Fruit fly (Drosophila melanogaster) whole organism, embryonic: ENCODE data around the gene Gr97a.

Experiments
- Bdp1 ChIP-seq: fragments of 200-800 bp; sonication (Bioruptor generic); optimal IDR thresholded peaks from 3 replicates; lab custom pipeline; 2016; ENCODE audit warnings: missing biosample characterization, missing genetic modification characterization
- CG10147 ChIP-seq: fragments of 200-800 bp; sonication (Bioruptor generic); optimal IDR thresholded peaks from 2 replicates; lab custom pipeline; 2019; ENCODE audit warnings: missing biosample characterization, mild to moderate bottlenecking, missing genetic modification characterization, moderate library complexity
- CG10654 ChIP-seq: fragments of 200-800 bp; sonication (Bioruptor generic); optimal IDR thresholded peaks from 2 replicates; lab custom pipeline; 2016; ENCODE audit warnings: missing biosample characterization, missing genetic modification characterization
- CG11504 ChIP-seq: fragments of 200-800 bp; sonication (Bioruptor generic); optimal IDR thresholded peaks from 3 replicates; lab custom pipeline; 2019; ENCODE audit warnings: missing biosample characterization, mild to moderate bottlenecking, missing genetic modification characterization, moderate library complexity
- CG12744 ChIP-seq: fragments of 200-800 bp; sonication (Bioruptor generic); optimal IDR thresholded peaks from 2 replicates; lab custom pipeline; 2016; ENCODE audit warnings: missing biosample characterization, missing genetic modification characterization
- CG12769 ChIP-seq: fragments of 200-800 bp; sonication (Bioruptor generic); optimal IDR thresholded peaks from 2 replicates; lab custom pipeline; 2019; ENCODE audit warnings: missing biosample characterization, mild to moderate bottlenecking, missing genetic modification characterization, moderate library complexity
- CG13424 ChIP-seq: fragments of 200-800 bp; sonication (Bioruptor generic); optimal IDR thresholded peaks from 2 replicates; lab custom pipeline; 2019; ENCODE audit warnings: missing biosample characterization, mild to moderate bottlenecking, missing genetic modification characterization, moderate library complexity
- CG13894 ChIP-seq: fragments of 200-800 bp; sonication (Bioruptor generic); optimal IDR thresholded peaks from 3 replicates; lab custom pipeline; 2018; ENCODE audit warnings: missing biosample characterization, mild to moderate bottlenecking, missing genetic modification characterization, moderate library complexity
- CG2120 ChIP-seq: fragments of 200-800 bp; sonication (Bioruptor generic); optimal IDR thresholded peaks from 3 replicates; lab custom pipeline; 2016; ENCODE audit warnings: missing biosample characterization, missing genetic modification characterization
- CG2202 ChIP-seq: fragments of 200-800 bp; sonication (Bioruptor generic); optimal IDR thresholded peaks from 2 replicates; lab custom pipeline; 2018; ENCODE audit warnings: missing biosample characterization, mild to moderate bottlenecking, missing genetic modification characterization
- CG31365 ChIP-seq: fragments of 200-800 bp; sonication (Bioruptor generic); optimal IDR thresholded peaks from 2 replicates; lab custom pipeline; 2018; ENCODE audit warnings: missing biosample characterization, mild to moderate bottlenecking, missing genetic modification characterization
- CG31441 ChIP-seq: fragments of 200-800 bp; sonication (Bioruptor generic); IDR thresholded peaks from 2 replicates; pipeline ENCODE4 v1.3.6; 2022; ENCODE audit warnings: missing biosample characterization, missing genetic modification characterization
- CG32767 ChIP-seq: fragments of 200-800 bp; sonication (Bioruptor generic); IDR thresholded peaks from 2 replicates; pipeline ENCODE4 v1.3.6; 2022; ENCODE audit warnings: missing biosample characterization, missing genetic modification characterization
- CG33557 ChIP-seq: fragments of 200-800 bp; sonication (Bioruptor generic); optimal IDR thresholded peaks from 2 replicates; lab custom pipeline; 2019; ENCODE audit warnings: missing biosample characterization, mild to moderate bottlenecking, missing genetic modification characterization, moderate library complexity
- CG34376 ChIP-seq: fragments of 200-800 bp; sonication (Bioruptor generic); optimal IDR thresholded peaks from 2 replicates; lab custom pipeline; 2018; ENCODE audit warnings: missing biosample characterization, mild to moderate bottlenecking, missing genetic modification characterization
- CG4617 ChIP-seq: fragments of 200-800 bp; sonication (Bioruptor generic); optimal IDR thresholded peaks from 3 replicates; lab custom pipeline; 2016; ENCODE audit warnings: missing biosample characterization, missing genetic modification characterization, borderline replicate concordance
- CG7372 ChIP-seq: fragments of 200-800 bp; sonication (Bioruptor generic); IDR thresholded peaks from 2 replicates; pipeline ENCODE4 v1.3.6; 2022; ENCODE audit warnings: missing biosample characterization, missing genetic modification characterization
- CG8089 ChIP-seq: fragments of 200-800 bp; sonication (Bioruptor generic); optimal IDR thresholded peaks from 3 replicates; lab custom pipeline; 2016; ENCODE audit warnings: missing biosample characterization, missing genetic modification characterization
- CG8290 ChIP-seq, 3 experiments: fragments of 200-800 bp; sonication (Bioruptor generic); optimal IDR thresholded peaks; 2 replicates each; lab custom pipeline; 2016 to 2019; ENCODE audit warnings: missing biosample characterization in 3 of 3, missing genetic modification characterization in 3 of 3, mild to moderate bottlenecking in 2 of 3, moderate library complexity in 1 of 3
- CHES-1-like ChIP-seq: fragments of 200-800 bp; sonication (Bioruptor generic); optimal IDR thresholded peaks from 2 replicates; lab custom pipeline; 2016; ENCODE audit warnings: missing biosample characterization, missing genetic modification characterization
- Dad ChIP-seq: fragments of 200-800 bp; sonication (Bioruptor generic); optimal IDR thresholded peaks from 3 replicates; lab custom pipeline; 2016; ENCODE audit warnings: missing biosample characterization, missing genetic modification characterization
- Dbx ChIP-seq: fragments of 200-800 bp; sonication (Bioruptor generic); IDR thresholded peaks from 3 replicates; pipeline ENCODE4 v1.3.6; 2022; ENCODE audit warnings: missing biosample characterization, missing genetic modification characterization
- Gug ChIP-seq: fragments of 200-800 bp; sonication (Bioruptor generic); IDR thresholded peaks from 4 replicates; pipeline ENCODE4 v1.3.6; 2022; ENCODE audit warnings: missing biosample characterization, missing genetic modification characterization
- MBD-R2 ChIP-seq: fragments of 200-800 bp; sonication (Bioruptor generic); IDR thresholded peaks from 2 replicates; pipeline ENCODE4 v1.3.6; 2022; ENCODE audit warnings: missing biosample characterization, missing genetic modification characterization
- Max ChIP-seq: fragments of 200-800 bp; sonication (Bioruptor generic); optimal IDR thresholded peaks from 2 replicates; lab custom pipeline; 2016; ENCODE audit warnings: missing biosample characterization, mild to moderate bottlenecking, missing genetic modification characterization
- NFAT ChIP-seq: fragments of 200-800 bp; sonication (Bioruptor generic); IDR thresholded peaks from 2 replicates; pipeline ENCODE4 v1.3.6; 2022; ENCODE audit warnings: missing biosample characterization, missing genetic modification characterization
- amos ChIP-seq: fragments of 200-800 bp; sonication (Bioruptor generic); IDR thresholded peaks from 2 replicates; pipeline ENCODE4 v1.3.6; 2022; ENCODE audit warnings: missing biosample characterization, missing genetic modification characterization; ENCODE audit not compliant: partially characterized antibody
- az2 ChIP-seq: fragments of 200-800 bp; sonication (Bioruptor generic); optimal IDR thresholded peaks from 3 replicates; lab custom pipeline; 2016; ENCODE audit warnings: missing biosample characterization, missing genetic modification characterization
- br ChIP-seq: fragments of >200 bp; optimal IDR thresholded peaks from 2 replicates; lab custom pipeline; 2017
- corto ChIP-seq: fragments of 200-800 bp; sonication (Bioruptor generic); optimal IDR thresholded peaks from 2 replicates; lab custom pipeline; 2016; ENCODE audit warnings: missing biosample characterization, mild to moderate bottlenecking, missing genetic modification characterization, moderate library complexity
- da ChIP-seq: fragments of 200-800 bp; sonication (Bioruptor generic); optimal IDR thresholded peaks from 2 replicates; lab custom pipeline; 2016; ENCODE audit warnings: missing biosample characterization, missing genetic modification characterization
- disco-r ChIP-seq: fragments of 200-800 bp; sonication (Bioruptor generic); optimal IDR thresholded peaks from 2 replicates; lab custom pipeline; 2016; ENCODE audit warnings: missing biosample characterization, missing genetic modification characterization
- dysf ChIP-seq: fragments of 200-800 bp; sonication (Bioruptor generic); IDR thresholded peaks from 3 replicates; pipeline ENCODE4 v1.3.6; 2022; ENCODE audit warnings: missing biosample characterization, missing genetic modification characterization
- fru ChIP-seq: fragments of >200 bp; optimal IDR thresholded peaks from 2 replicates; lab custom pipeline; 2017
- gsb ChIP-seq: fragments of 200-800 bp; sonication (Bioruptor generic); IDR thresholded peaks from 2 replicates; pipeline ENCODE4 v1.3.6; 2022; ENCODE audit warnings: missing biosample characterization, missing genetic modification characterization
- gsb-n ChIP-seq: fragments of 200-800 bp; sonication (Bioruptor generic); optimal IDR thresholded peaks from 3 replicates; lab custom pipeline; 2018; ENCODE audit warnings: missing biosample characterization, mild to moderate bottlenecking, missing genetic modification characterization
- hbn ChIP-seq: fragments of 200-800 bp; sonication (Bioruptor generic); IDR thresholded peaks from 2 replicates; pipeline ENCODE4 v1.3.6; 2022; ENCODE audit warnings: missing biosample characterization, missing genetic modification characterization; ENCODE audit not compliant: partially characterized antibody
- hth ChIP-seq: fragments of >200 bp; optimal IDR thresholded peaks from 2 replicates; lab custom pipeline; 2017; ENCODE audit warnings: inconsistent platforms
- kay ChIP-seq: fragments of 200-800 bp; sonication (Bioruptor generic); optimal IDR thresholded peaks from 2 replicates; lab custom pipeline; 2016; ENCODE audit warnings: missing biosample characterization, missing genetic modification characterization
- nerfin-2 ChIP-seq: fragments of 200-800 bp; sonication (Bioruptor generic); IDR thresholded peaks from 2 replicates; pipeline ENCODE4 v1.3.6; 2022; ENCODE audit warnings: missing biosample characterization, missing genetic modification characterization; ENCODE audit not compliant: partially characterized antibody
- prd ChIP-seq, 3 experiments: fragments of >200 bp in 2 of 3; fragments of 200-800 bp in 1 of 3; sonication (Bioruptor generic) in 1 of 3; optimal IDR thresholded peaks in 2 of 3; IDR thresholded peaks in 1 of 3; 2 replicates in 2 of 3; 3 replicates in 1 of 3; pipeline versions ENCODE4 v1.3.6 to Lab custom; 2017 to 2022; ENCODE audit warnings: missing biosample characterization in 1 of 3, missing genetic modification characterization in 1 of 3
- ranshi ChIP-seq: fragments of 200-800 bp; sonication (Bioruptor generic); IDR thresholded peaks from 2 replicates; pipeline ENCODE4 v1.3.6; 2022; ENCODE audit warnings: missing biosample characterization, missing genetic modification characterization
- sc ChIP-seq, 3 experiments: fragments of >200 bp in 2 of 3; fragments of 200-800 bp in 1 of 3; sonication (Bioruptor generic) in 1 of 3; optimal IDR thresholded peaks; 2 replicates in 2 of 3; 3 replicates in 1 of 3; lab custom pipeline; 2017; ENCODE audit warnings: mild to moderate bottlenecking in 1 of 3, missing biosample characterization in 1 of 3, missing genetic modification characterization in 1 of 3, missing genetic modification reagents in 1 of 3
- sim ChIP-seq: fragments of 200-800 bp; sonication (Bioruptor generic); IDR thresholded peaks from 2 replicates; pipeline ENCODE4 v1.3.6; 2022; ENCODE audit warnings: missing biosample characterization, missing genetic modification characterization
- so ChIP-seq: fragments of 200-800 bp; sonication (Bioruptor generic); IDR thresholded peaks from 3 replicates; pipeline ENCODE4 v1.3.6; 2022; ENCODE audit warnings: missing biosample characterization, missing genetic modification characterization
- sob ChIP-seq: fragments of 200-800 bp; sonication (Bioruptor generic); IDR thresholded peaks from 2 replicates; pipeline ENCODE4 v1.3.6; 2022; ENCODE audit warnings: missing biosample characterization, missing genetic modification characterization
- trh ChIP-seq: fragments of 200-800 bp; sonication (Bioruptor generic); optimal IDR thresholded peaks from 2 replicates; lab custom pipeline; 2016; ENCODE audit warnings: missing biosample characterization, missing genetic modification characterization
- unc-4 ChIP-seq: fragments of 200-800 bp; sonication (Bioruptor generic); IDR thresholded peaks from 2 replicates; pipeline ENCODE4 v1.3.6; 2022; ENCODE audit warnings: missing biosample characterization, missing genetic modification characterization; ENCODE audit not compliant: partially characterized antibody
- vfl ChIP-seq: fragments of 200-800 bp; sonication (Bioruptor generic); optimal IDR thresholded peaks from 2 replicates; lab custom pipeline; 2016; ENCODE audit warnings: missing biosample characterization, missing genetic modification characterization
- vvl ChIP-seq: fragments of 200-800 bp; sonication (Bioruptor generic); IDR thresholded peaks from 2 replicates; pipeline ENCODE4 v1.3.6; 2022; ENCODE audit warnings: missing biosample characterization, missing genetic modification characterization
- zen ChIP-seq: fragments of 200-800 bp; sonication (Bioruptor generic); optimal IDR thresholded peaks from 3 replicates; lab custom pipeline; 2018; ENCODE audit warnings: missing biosample characterization, mild to moderate bottlenecking, missing genetic modification characterization, moderate library complexity

Gr97a gene

DNA sequence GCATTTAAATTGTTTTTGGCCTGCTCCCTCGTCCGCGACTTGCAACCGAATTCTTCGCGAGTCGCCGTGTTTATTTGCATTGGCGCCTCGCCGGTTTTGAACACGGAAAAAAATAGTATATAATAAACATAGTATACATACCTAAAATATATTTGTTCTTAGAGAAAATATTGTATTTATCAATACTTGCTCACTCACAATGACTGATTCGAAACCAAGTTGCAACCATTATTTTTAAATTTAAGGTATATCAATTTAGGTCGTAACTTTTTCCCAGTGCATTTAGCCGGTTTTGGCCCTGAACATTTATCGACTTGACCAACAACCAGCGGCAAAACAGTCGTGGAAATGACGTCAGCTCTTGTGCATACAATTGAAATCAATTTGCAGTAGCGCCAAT lies 37.9 kb downstream of the Gr97a start (continued):
- TF ChIP-seq CG32767 (GFP tag; lab: Robert Waterston, UW) = peak; percentile 55; the same call in 1 of the 2 replicates
- TF ChIP-seq gsb = no peak
- TF ChIP-seq MBD-R2 (GFP tag; lab: Robert Waterston, UW) = no peak
- peak; percentile 15 for TF ChIP-seq CG4617
- TF ChIP-seq CG34376 (GFP tag; lab: Kevin White, UChicago) = no peak
- TF ChIP-seq Max (GFP tag; lab: Kevin White, UChicago) = no peak
- TF ChIP-seq CG8089 (GFP tag; lab: Kevin White, UChicago) = no peak
- TF ChIP-seq ranshi (GFP tag; lab: Robert Waterston, UW) = peak; percentile 18; the same call in 1 of the 2 replicates
- TF ChIP-seq hbn (GFP tag; lab: Robert Waterston, UW) = no peak
- TF ChIP-seq amos (GFP tag; lab: Robert Waterston, UW) = no peak
- TF ChIP-seq CG10147 = peak; percentile 49
- no peak for TF ChIP-seq nerfin-2
- no peak for TF ChIP-seq CG12744 (GFP tag; lab: Kevin White, UChicago)
- peak; percentile 78 for TF ChIP-seq CG11504 (tag; lab: Kevin White, UChicago)
- no peak for TF ChIP-seq CG31365 (tag; lab: Kevin White, UChicago)
- TF ChIP-seq hth = no peak
- no peak for TF ChIP-seq CG33557 (GFP tag; lab: Kevin White, UChicago)
- TF ChIP-seq da = no peak
- TF ChIP-seq CHES-1-like = no peak
- no peak for TF ChIP-seq disco-r (GFP tag; lab: Kevin White, UChicago)
- no peak for TF ChIP-seq Dbx (GFP tag; lab: Robert Waterston, UW)
- no peak for TF ChIP-seq CG13894 (tag; lab: Kevin White, UChicago)
- TF ChIP-seq trh (GFP tag; lab: Kevin White, UChicago) = no peak
- TF ChIP-seq zen = no peak
- peak; percentile 13 for TF ChIP-seq CG2120 (GFP tag; lab: Kevin White, UChicago)
- TF ChIP-seq CG7372 (GFP tag; lab: Robert Waterston, UW) = no peak
- no peak for TF ChIP-seq sim
- TF ChIP-seq az2 = peak; percentile 59
- TF ChIP-seq vvl (GFP tag; lab: Robert Waterston, UW) = peak; percentile 49
- no peak for TF ChIP-seq sc (optimal IDR thresholded peaks at IDR 0.05; lab: Kevin White, UChicago)
- TF ChIP-seq sc (GFP tag; optimal IDR thresholded peaks at IDR 0.05; lab: Kevin White, UChicago) = peak; percentile 27
- peak; percentile 29; the same call in 1 of the 3 replicates for TF ChIP-seq dysf (GFP tag; lab: Robert Waterston, UW)
- no peak for TF ChIP-seq CG8290 (GFP tag; optimal IDR thresholded peaks at IDR 0.05; lab: Kevin White, UChicago)
- TF ChIP-seq CG8290 (tag; optimal IDR thresholded peaks at IDR 0.05; lab: Kevin White, UChicago) = peak in 1 of 2 experiments; percentile 69
- TF ChIP-seq CG31441 (GFP tag; lab: Robert Waterston, UW) = peak; percentile 43; the same call in 1 of the 2 replicates
- no peak for TF ChIP-seq kay (GFP tag; lab: Kevin White, UChicago)
- no peak for TF ChIP-seq vfl (GFP tag; lab: Kevin White, UChicago)
- peak; percentile 74 for TF ChIP-seq CG12769 (tag; lab: Kevin White, UChicago)
- peak; percentile 86 for TF ChIP-seq corto (GFP tag; lab: Kevin White, UChicago)
- TF ChIP-seq prd (optimal IDR thresholded peaks at IDR 0.05; lab: Kevin White, UChicago) = no peak
- TF ChIP-seq prd (GFP tag; IDR thresholded peaks at IDR 0.05; lab: Robert Waterston, UW) = peak; percentile 61; the same call in 2 of the 3 replicates
- TF ChIP-seq CG10654 = peak; percentile 29
- no peak for TF ChIP-seq CG2202 (tag; lab: Kevin White, UChicago)
- TF ChIP-seq sob (GFP tag; lab: Robert Waterston, UW) = peak; percentile 64
- no peak for TF ChIP-seq Bdp1 (GFP tag; lab: Kevin White, UChicago)
- TF ChIP-seq CG13424 (tag; lab: Kevin White, UChicago) = peak; percentile 86
- no peak for TF ChIP-seq fru (lab: Kevin White, UChicago)
- TF ChIP-seq br (lab: Kevin White, UChicago) = no peak
- no peak for TF ChIP-seq so (GFP tag; lab: Robert Waterston, UW)
- no peak for TF ChIP-seq unc-4 (GFP tag; lab: Robert Waterston, UW)
- peak; percentile 39 for TF ChIP-seq gsb-n (tag; lab: Kevin White, UChicago)
- no peak for TF ChIP-seq NFAT (GFP tag; lab: Robert Waterston, UW)
- no peak for TF ChIP-seq Dad (GFP tag; lab: Kevin White, UChicago)
- no peak for TF ChIP-seq Gug (GFP tag; lab: Robert Waterston, UW)
